Fruit fly (Drosophila melanogaster) whole organism, embryonic: ENCODE measurements around the gene CG34148.

Source experiments
- Abd-B ChIP-seq: fragments of 200-800 bp; sonication (Bioruptor generic); optimal IDR thresholded peaks from 2 replicates; lab custom pipeline; 2018; ENCODE audit warnings: missing biosample characterization, mild to moderate bottlenecking, missing genetic modification characterization, moderate library complexity
- CG10147 ChIP-seq: fragments of 200-800 bp; sonication (Bioruptor generic); optimal IDR thresholded peaks from 2 replicates; lab custom pipeline; 2019; ENCODE audit warnings: missing biosample characterization, mild to moderate bottlenecking, missing genetic modification characterization, moderate library complexity
- CG12299 ChIP-seq: fragments of 200-800 bp; sonication (Bioruptor generic); optimal IDR thresholded peaks from 2 replicates; lab custom pipeline; 2018; ENCODE audit warnings: missing biosample characterization, mild to moderate bottlenecking, missing genetic modification characterization
- CG15479 ChIP-seq: fragments of 200-800 bp; sonication (Bioruptor generic); optimal IDR thresholded peaks from 3 replicates; lab custom pipeline; 2019; ENCODE audit warnings: missing biosample characterization, mild to moderate bottlenecking, missing genetic modification characterization, moderate library complexity
- CG17361 ChIP-seq: fragments of 200-800 bp; sonication (Bioruptor generic); IDR thresholded peaks from 3 replicates; pipeline ENCODE4 v1.3.6; 2022; ENCODE audit warnings: missing biosample characterization, missing genetic modification characterization
- CG2202 ChIP-seq: fragments of 200-800 bp; sonication (Bioruptor generic); optimal IDR thresholded peaks from 2 replicates; lab custom pipeline; 2018; ENCODE audit warnings: missing biosample characterization, mild to moderate bottlenecking, missing genetic modification characterization
- CG3838 ChIP-seq: fragments of 200-800 bp; sonication (Bioruptor generic); optimal IDR thresholded peaks from 3 replicates; lab custom pipeline; 2016; ENCODE audit warnings: missing biosample characterization, missing genetic modification characterization
- CG4360 ChIP-seq: fragments of 200-800 bp; sonication (Bioruptor generic); IDR thresholded peaks from 2 replicates; pipeline ENCODE4 v1.3.6; 2022; ENCODE audit warnings: missing biosample characterization, missing genetic modification characterization
- CG4820 ChIP-seq: fragments of 200-800 bp; sonication (Bioruptor generic); optimal IDR thresholded peaks from 3 replicates; lab custom pipeline; 2016; ENCODE audit warnings: missing biosample characterization, missing genetic modification characterization
- CG7556 ChIP-seq: fragments of 200-800 bp; sonication (Bioruptor generic); optimal IDR thresholded peaks from 2 replicates; lab custom pipeline; 2017; ENCODE audit warnings: missing biosample characterization, mild to moderate bottlenecking, missing genetic modification characterization
- CG9817 ChIP-seq: fragments of 200-800 bp; sonication (Bioruptor generic); optimal IDR thresholded peaks from 2 replicates; lab custom pipeline; 2018; ENCODE audit warnings: missing biosample characterization, mild to moderate bottlenecking, missing genetic modification characterization, moderate library complexity
- Camta ChIP-seq: fragments of 200-800 bp; sonication (Bioruptor generic); optimal IDR thresholded peaks from 2 replicates; lab custom pipeline; 2016; ENCODE audit warnings: missing biosample characterization, missing genetic modification characterization
- D19A ChIP-seq: fragments of 200-800 bp; optimal IDR thresholded peaks from 3 replicates; lab custom pipeline; 2019; ENCODE audit warnings: missing biosample characterization, mild to moderate bottlenecking, missing genetic modification characterization, moderate library complexity
- Dek ChIP-seq: fragments of 200-800 bp; sonication (Bioruptor generic); optimal IDR thresholded peaks from 3 replicates; lab custom pipeline; 2019; ENCODE audit warnings: missing biosample characterization, mild to moderate bottlenecking, missing genetic modification characterization, moderate library complexity
- Dll ChIP-seq: fragments of 200-800 bp; sonication (Bioruptor generic); IDR thresholded peaks from 4 replicates; pipeline ENCODE4 v1.3.6; 2022; ENCODE audit warnings: missing biosample characterization, missing genetic modification characterization; ENCODE audit not compliant: partially characterized antibody
- Med ChIP-seq: fragments of 200-800 bp; sonication (Bioruptor generic); peaks from one replicate; lab custom pipeline; 2016; ENCODE audit warnings: missing biosample characterization, missing genetic modification characterization, mild to moderate bottlenecking, inconsistent platforms, moderate library complexity
- Pdp1 ChIP-seq, 2 experiments: fragments of 200-800 bp; sonication (Bioruptor generic); optimal IDR thresholded peaks; 3 replicates each; lab custom pipeline; 2016; ENCODE audit warnings: missing biosample characterization in 2 of 2, missing genetic modification characterization in 2 of 2, mild to moderate bottlenecking in 1 of 2, moderate library complexity in 1 of 2
- Trl ChIP-seq, 3 experiments: fragments of >200 bp in 2 of 3; fragments of 200-800 bp in 1 of 3; sonication (Bioruptor generic) in 1 of 3; optimal IDR thresholded peaks; 2 replicates in 1 of 3; 3 replicates in 2 of 3; lab custom pipeline; 2016 to 2017; ENCODE audit warnings: missing biosample characterization in 1 of 3, missing genetic modification characterization in 1 of 3
- Vsx1 ChIP-seq: fragments of 200-800 bp; sonication (Bioruptor generic); optimal IDR thresholded peaks from 2 replicates; lab custom pipeline; 2017; ENCODE audit warnings: missing biosample characterization, mild to moderate bottlenecking, missing genetic modification characterization, missing genetic modification reagents
- corto ChIP-seq: fragments of 200-800 bp; sonication (Bioruptor generic); optimal IDR thresholded peaks from 2 replicates; lab custom pipeline; 2016; ENCODE audit warnings: missing biosample characterization, mild to moderate bottlenecking, missing genetic modification characterization, moderate library complexity
- croc ChIP-seq: fragments of 200-800 bp; sonication (Bioruptor generic); conservative IDR thresholded peaks from 3 replicates; pipeline ENCODE4 v1.3.6; 2022; ENCODE audit warnings: missing biosample characterization, missing genetic modification characterization
- eve ChIP-seq, 2 experiments: fragments of >200 bp; optimal IDR thresholded peaks; 2 replicates each; lab custom pipeline; 2017; ENCODE audit warnings: missing biosample characterization in 2 of 2, missing genetic modification characterization in 2 of 2
- ewg ChIP-seq: fragments of 200-800 bp; sonication (Bioruptor generic); optimal IDR thresholded peaks from 3 replicates; lab custom pipeline; 2017; ENCODE audit warnings: mild to moderate bottlenecking, missing biosample characterization, missing genetic modification reagents, missing genetic modification characterization
- fd102C ChIP-seq: fragments of 200-800 bp; sonication (Bioruptor generic); optimal IDR thresholded peaks from 2 replicates; lab custom pipeline; 2018; ENCODE audit warnings: missing biosample characterization, mild to moderate bottlenecking, missing genetic modification characterization, moderate library complexity
- grn ChIP-seq: fragments of 200-800 bp; sonication (Bioruptor generic); optimal IDR thresholded peaks from 3 replicates; lab custom pipeline; 2017; ENCODE audit warnings: missing biosample characterization, missing genetic modification characterization
- hbn ChIP-seq: fragments of 200-800 bp; sonication (Bioruptor generic); IDR thresholded peaks from 2 replicates; pipeline ENCODE4 v1.3.6; 2022; ENCODE audit warnings: missing biosample characterization, missing genetic modification characterization; ENCODE audit not compliant: partially characterized antibody
- lbe ChIP-seq: fragments of 200-800 bp; sonication (Bioruptor generic); optimal IDR thresholded peaks from 2 replicates; lab custom pipeline; 2016; ENCODE audit warnings: missing biosample characterization, mild to moderate bottlenecking, missing genetic modification characterization
- maf-S ChIP-seq: fragments of 200-800 bp; sonication (Bioruptor generic); optimal IDR thresholded peaks from 2 replicates; lab custom pipeline; 2016; ENCODE audit warnings: missing biosample characterization, missing genetic modification characterization
- nerfin-1 ChIP-seq: fragments of 200-800 bp; sonication (Bioruptor generic); optimal IDR thresholded peaks from 3 replicates; lab custom pipeline; 2019; ENCODE audit warnings: missing biosample characterization, mild to moderate bottlenecking, missing genetic modification characterization, moderate library complexity
- oc ChIP-seq: fragments of 200-800 bp; sonication (Bioruptor generic); optimal IDR thresholded peaks from 2 replicates; lab custom pipeline; 2018; ENCODE audit warnings: missing biosample characterization, mild to moderate bottlenecking, missing genetic modification characterization, moderate library complexity
- psq ChIP-seq: fragments of 200-800 bp; sonication (Bioruptor generic); optimal IDR thresholded peaks from 2 replicates; lab custom pipeline; 2017; ENCODE audit warnings: missing biosample characterization, missing genetic modification characterization
- sd ChIP-seq: fragments of 200-800 bp; sonication (Bioruptor generic); optimal IDR thresholded peaks from 3 replicates; lab custom pipeline; 2018; ENCODE audit warnings: missing biosample characterization, mild to moderate bottlenecking, missing genetic modification characterization, moderate library complexity
- sens ChIP-seq: fragments of 200-800 bp; sonication (Bioruptor generic); peaks from one replicate; lab custom pipeline; 2016; ENCODE audit warnings: missing biosample characterization, missing genetic modification characterization
- tgo ChIP-seq: fragments of 200-800 bp; sonication (Bioruptor generic); IDR thresholded peaks from 3 replicates; pipeline ENCODE4 v1.3.6; 2022; ENCODE audit warnings: missing biosample characterization, missing genetic modification characterization
- trem ChIP-seq: fragments of 200-800 bp; optimal IDR thresholded peaks from 3 replicates; lab custom pipeline; 2019; ENCODE audit warnings: missing biosample characterization, mild to moderate bottlenecking, missing genetic modification characterization, moderate library complexity
- wek ChIP-seq: fragments of 200-800 bp; sonication (Bioruptor generic); optimal IDR thresholded peaks from 3 replicates; lab custom pipeline; 2018; ENCODE audit warnings: missing biosample characterization, mild to moderate bottlenecking, missing genetic modification characterization, moderate library complexity
- yki ChIP-seq: fragments of >200 bp; optimal IDR thresholded peaks from 3 replicates; lab custom pipeline; 2018

Gene CG34148

DNA sequence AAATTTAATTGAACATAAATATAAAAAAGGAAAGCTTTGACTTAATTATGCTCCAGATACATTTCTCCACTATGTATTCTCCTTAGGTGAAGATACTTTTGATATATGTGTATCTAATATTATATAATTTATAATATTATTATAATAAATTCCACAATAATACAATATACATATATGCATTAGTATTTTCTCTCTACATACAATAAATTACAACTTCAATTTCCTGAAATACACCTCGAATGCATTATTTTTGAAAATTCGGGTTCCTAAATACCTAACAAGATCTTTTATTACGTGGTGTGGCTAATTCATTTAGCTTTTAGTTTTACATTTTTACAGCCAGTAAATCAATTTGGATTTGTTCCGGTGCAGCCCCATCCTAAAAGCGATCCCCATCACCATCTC lies 48.2 kb downstream of the CG34148 start (continued):
- TF ChIP-seq trem (tag; lab: Kevin White, UChicago) = peak; percentile 42
- no peak for TF ChIP-seq Camta (GFP tag; lab: Kevin White, UChicago)
- TF ChIP-seq CG12299 (tag; lab: Kevin White, UChicago) = no peak
- no peak for TF ChIP-seq hbn
- peak; percentile 30 for TF ChIP-seq Abd-B (GFP tag; lab: Kevin White, UChicago)
- no peak for TF ChIP-seq wek
- TF ChIP-seq grn (GFP tag; lab: Kevin White, UChicago) = no peak
- no peak for TF ChIP-seq CG10147 (GFP tag; lab: Kevin White, UChicago)
- no peak for TF ChIP-seq psq
- no peak for TF ChIP-seq corto (GFP tag; lab: Kevin White, UChicago)
- TF ChIP-seq CG4820 (GFP tag; lab: Kevin White, UChicago) = no peak
- TF ChIP-seq maf-S (GFP tag; lab: Kevin White, UChicago) = no peak
- TF ChIP-seq CG17361 = peak; percentile 76
- TF ChIP-seq, all 482 proteins: peak for 47

- TF ChIP-seq sd (tag; lab: Kevin White, UChicago) (peak; percentile 15), croc (no peak), Trl (optimal IDR thresholded peaks at IDR 0.05; lab: Kevin White, UChicago) (peak; percentile 60 to 78), Trl (GFP tag; optimal IDR thresholded peaks at IDR 0.05; lab: Kevin White, UChicago) (no peak), grn (GFP tag; lab: Kevin White, UChicago) (peak; percentile 73), sens (GFP tag; lab: Kevin White, UChicago) (peak; percentile 86), eve (GFP tag; optimal IDR thresholded peaks at IDR 0.05; lab: Kevin White, UChicago) (peak in 1 of 2 experiments; percentile 16), Dek (no peak), CG7556 (GFP tag; lab: Kevin White, UChicago) (no peak), CG15479 (GFP tag; lab: Kevin White, UChicago) (peak; percentile 76), CG9817 (no peak), Vsx1 (GFP tag; lab: Kevin White, UChicago) (no peak), ewg (GFP tag; lab: Kevin White, UChicago) (peak; percentile 12), CG3838 (peak; percentile 14), tgo (0 out of 3 replicates have a peak, but pooled peaks have one; percentile 1), yki (lab: Kevin White, UChicago) (peak; percentile 36), CG4360 (GFP tag; lab: Robert Waterston, UW) (peak; percentile 98), CG2202 (tag; lab: Kevin White, UChicago) (no peak), Med (peak; percentile 55), Pdp1 (GFP tag; optimal IDR thresholded peaks at IDR 0.05; lab: Kevin White, UChicago) (peak in 1 of 2 experiments; percentile 81), nerfin-1 (tag; lab: Kevin White, UChicago) (no peak), Dll (0 out of 4 replicates have a peak, but pooled peaks have one; percentile 33), D19A (tag; lab: Kevin White, UChicago) (peak; percentile 79), oc (tag; lab: Kevin White, UChicago) (peak; percentile 5), fd102C (GFP tag; lab: Kevin White, UChicago) (no peak), lbe (GFP tag; lab: Kevin White, UChicago) (peak; percentile 51)
Measured at dm6 chr3R:21829487-21829957, 49.0 kb downstream of the CG34148 start.
